Worm (Caenorhabditis elegans) whole organism, mixed stage, embryonic: ENCODE measurements around the gene sri-9.

Experiments used
- M03D4.4 ChIP-seq: sonication (generic microtip); optimal IDR thresholded peaks from 2 replicates; lab custom pipeline; 2017; ENCODE audit warnings: mild to moderate bottlenecking, missing genetic modification characterization, missing compliant biosample characterization
- bed-3 ChIP-seq: fragments of 200-800 bp; sonication (Bioruptor generic); optimal IDR thresholded peaks from 3 replicates; lab custom pipeline; 2018; ENCODE audit warnings: mild to moderate bottlenecking, missing genetic modification characterization, moderate library complexity, missing compliant biosample characterization
- blmp-1 ChIP-seq: fragments of 150-350 bp; optimal IDR thresholded peaks from 2 replicates; lab custom pipeline; 2014; ENCODE audit warnings: missing biosample characterization, missing genetic modification characterization
- ceh-39 ChIP-seq: fragments of 150-350 bp; optimal IDR thresholded peaks from 2 replicates; lab custom pipeline; 2014; ENCODE audit warnings: missing biosample characterization, missing genetic modification characterization
- ceh-43 ChIP-seq: fragments of 200-800 bp; sonication (Bioruptor generic); optimal IDR thresholded peaks from 2 replicates; lab custom pipeline; 2018; ENCODE audit warnings: mild to moderate bottlenecking, missing genetic modification characterization, moderate library complexity, missing compliant biosample characterization
- ceh-83 ChIP-seq: fragments of 200-800 bp; sonication (Bioruptor generic); optimal IDR thresholded peaks from 2 replicates; lab custom pipeline; 2018; ENCODE audit warnings: mild to moderate bottlenecking, missing genetic modification characterization, missing compliant biosample characterization
- cnd-1 ChIP-seq: fragments of 200-800 bp; sonication (Bioruptor generic); optimal IDR thresholded peaks from 2 replicates; lab custom pipeline; 2018; ENCODE audit warnings: mild to moderate bottlenecking, missing genetic modification characterization, missing compliant biosample characterization
- drap-1 ChIP-seq: fragments of 200-800 bp; sonication (Bioruptor generic); optimal IDR thresholded peaks from 3 replicates; lab custom pipeline; 2018; ENCODE audit warnings: mild to moderate bottlenecking, missing genetic modification characterization, missing compliant biosample characterization
- elt-1 ChIP-seq: sonication (generic microtip); optimal IDR thresholded peaks from 2 replicates; lab custom pipeline; 2017; ENCODE audit warnings: missing genetic modification characterization, mild to moderate bottlenecking, missing compliant biosample characterization, antibody characterized with exemption, moderate library complexity, borderline replicate concordance; ENCODE audit not compliant: insufficient read depth
- elt-3 ChIP-seq: fragments of 150-350 bp; optimal IDR thresholded peaks from 2 replicates; lab custom pipeline; 2014; ENCODE audit warnings: missing biosample characterization, missing genetic modification characterization
- flh-1 ChIP-seq: fragments of 200-800 bp; sonication (Bioruptor generic); optimal IDR thresholded peaks from 2 replicates; lab custom pipeline; 2018; ENCODE audit warnings: mild to moderate bottlenecking, missing genetic modification characterization, moderate library complexity, missing compliant biosample characterization
- ham-2 ChIP-seq: fragments of 200-800 bp; sonication (Bioruptor generic); optimal IDR thresholded peaks from 2 replicates; lab custom pipeline; 2018; ENCODE audit warnings: mild to moderate bottlenecking, missing genetic modification characterization, missing compliant biosample characterization
- hlh-1 ChIP-seq: fragments of 150-350 bp; optimal IDR thresholded peaks from 2 replicates; lab custom pipeline; 2014; ENCODE audit warnings: missing biosample characterization, missing genetic modification reagents, missing genetic modification characterization
- lin-13 ChIP-seq: fragments of 150-350 bp; optimal IDR thresholded peaks from 2 replicates; lab custom pipeline; 2014; ENCODE audit warnings: missing biosample characterization, missing genetic modification characterization
- lin-32 ChIP-seq: fragments of 200-800 bp; sonication (Bioruptor generic); optimal IDR thresholded peaks from 2 replicates; lab custom pipeline; 2018; ENCODE audit warnings: mild to moderate bottlenecking, missing genetic modification characterization, missing compliant biosample characterization
- mab-5 ChIP-seq: fragments of 150-350 bp; optimal IDR thresholded peaks from 2 replicates; lab custom pipeline; 2014; ENCODE audit warnings: missing biosample characterization, missing genetic modification characterization
- mep-1 ChIP-seq: fragments of 150-350 bp; optimal IDR thresholded peaks from 2 replicates; lab custom pipeline; 2017; ENCODE audit warnings: missing biosample characterization, missing genetic modification reagents, missing genetic modification characterization, inconsistent platforms
- mls-2 ChIP-seq: sonication (generic microtip); optimal IDR thresholded peaks from 2 replicates; lab custom pipeline; 2016; ENCODE audit warnings: mild to moderate bottlenecking, missing genetic modification characterization, moderate library complexity, missing compliant biosample characterization
- nhr-12 ChIP-seq: fragments of 150-350 bp; optimal IDR thresholded peaks from 2 replicates; lab custom pipeline; 2014; ENCODE audit warnings: missing biosample characterization, missing genetic modification characterization
- nhr-2 ChIP-seq: fragments of 150-350 bp; optimal IDR thresholded peaks from 2 replicates; lab custom pipeline; 2014; ENCODE audit warnings: missing biosample characterization, missing genetic modification characterization
- nhr-237 ChIP-seq: fragments of 150-350 bp; optimal IDR thresholded peaks from 2 replicates; lab custom pipeline; 2014; ENCODE audit warnings: missing biosample characterization, missing genetic modification characterization
- nhr-28 ChIP-seq: fragments of 150-350 bp; optimal IDR thresholded peaks from 2 replicates; lab custom pipeline; 2014; ENCODE audit warnings: missing biosample characterization, missing genetic modification characterization
- nhr-76 ChIP-seq: sonication (generic microtip); optimal IDR thresholded peaks from 2 replicates; lab custom pipeline; 2017; ENCODE audit warnings: missing biosample characterization, missing genetic modification characterization
- pha-4 ChIP-seq: fragments of 150-350 bp; optimal IDR thresholded peaks from 2 replicates; lab custom pipeline; 2018; ENCODE audit warnings: missing biosample characterization, missing genetic modification reagents, missing genetic modification characterization
- sem-2 ChIP-seq: fragments of 200-800 bp; sonication (Bioruptor generic); optimal IDR thresholded peaks from 2 replicates; lab custom pipeline; 2018; ENCODE audit warnings: mild to moderate bottlenecking, missing genetic modification characterization, missing compliant biosample characterization
- sptf-1 ChIP-seq: sonication (generic microtip); optimal IDR thresholded peaks from 2 replicates; lab custom pipeline; 2017; ENCODE audit warnings: mild to moderate bottlenecking, missing genetic modification characterization, moderate library complexity, missing compliant biosample characterization
- tbx-8 ChIP-seq: fragments of 200-800 bp; sonication (Bioruptor generic); optimal IDR thresholded peaks from 2 replicates; lab custom pipeline; 2018; ENCODE audit warnings: mild to moderate bottlenecking, missing genetic modification characterization, moderate library complexity, missing compliant biosample characterization
- unc-120 ChIP-seq: sonication (generic microtip); optimal IDR thresholded peaks from 2 replicates; lab custom pipeline; 2017; ENCODE audit warnings: missing genetic modification characterization, missing compliant biosample characterization; ENCODE audit not compliant: poor library complexity, severe bottlenecking
- unc-39 ChIP-seq: fragments of 150-350 bp; optimal IDR thresholded peaks from 2 replicates; lab custom pipeline; 2014; ENCODE audit warnings: missing biosample characterization, missing genetic modification characterization
- unc-62 ChIP-seq: fragments of 150-350 bp; optimal IDR thresholded peaks from 2 replicates; lab custom pipeline; 2014; ENCODE audit warnings: missing biosample characterization, missing genetic modification reagents, missing genetic modification characterization
- zip-8 ChIP-seq: fragments of 150-350 bp; optimal IDR thresholded peaks from 2 replicates; lab custom pipeline; 2014; ENCODE audit warnings: missing biosample characterization, missing genetic modification characterization
- ztf-11 ChIP-seq: fragments of 150-350 bp; optimal IDR thresholded peaks from 2 replicates; lab custom pipeline; 2014; ENCODE audit warnings: missing biosample characterization, missing genetic modification characterization

The sri-9 gene

DNA sequence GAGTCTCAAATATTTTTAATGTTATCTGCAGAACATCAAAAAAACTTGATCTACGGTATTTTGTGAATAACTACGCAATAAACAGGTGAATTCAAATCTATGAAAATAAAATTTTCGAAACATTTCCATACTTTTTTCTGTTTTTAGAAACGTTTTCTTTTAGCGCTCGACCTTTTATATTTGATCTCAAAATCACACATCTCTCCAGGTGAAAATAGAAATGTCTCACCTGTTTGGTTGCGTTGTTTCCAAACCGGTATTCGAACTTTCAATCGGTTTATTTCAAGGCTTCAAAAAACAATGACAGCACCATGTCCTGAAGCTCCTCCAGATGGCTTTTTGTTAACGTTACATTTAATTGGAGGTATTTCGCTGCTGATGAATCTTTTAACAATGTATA lies at the start of gene sri-9:
TSS of gene sri-9 (plus strand) at position 301 of the 400 bp plus-strand sequence.
- TF ChIP-seq unc-39 (tag; lab: Kevin White, UChicago), result no peak
- no peak for TF ChIP-seq M03D4.4 (tag; lab: Kevin White, UChicago)
- no peak for TF ChIP-seq ham-2 (GFP tag; lab: Kevin White, UChicago)
- TF ChIP-seq nhr-2 (tag; lab: Kevin White, UChicago), result no peak
- no peak for TF ChIP-seq flh-1
- no peak for TF ChIP-seq mab-5 (tag; lab: Kevin White, UChicago)
- TF ChIP-seq unc-120, result no peak
- TF ChIP-seq lin-32 (GFP tag; lab: Kevin White, UChicago), result no peak
- no peak for TF ChIP-seq blmp-1 (tag; lab: Kevin White, UChicago)
- no peak for TF ChIP-seq nhr-12
- no peak for TF ChIP-seq tbx-8 (GFP tag; lab: Kevin White, UChicago)
- TF ChIP-seq mls-2 (tag; lab: Kevin White, UChicago), result no peak
- no peak for TF ChIP-seq elt-1 (tag; lab: Kevin White, UChicago)
- no peak for TF ChIP-seq unc-62
- TF ChIP-seq nhr-237 (tag; lab: Kevin White, UChicago), result no peak
- TF ChIP-seq bed-3 (GFP tag; lab: Kevin White, UChicago), result no peak
- no peak for TF ChIP-seq sem-2

DNA sequence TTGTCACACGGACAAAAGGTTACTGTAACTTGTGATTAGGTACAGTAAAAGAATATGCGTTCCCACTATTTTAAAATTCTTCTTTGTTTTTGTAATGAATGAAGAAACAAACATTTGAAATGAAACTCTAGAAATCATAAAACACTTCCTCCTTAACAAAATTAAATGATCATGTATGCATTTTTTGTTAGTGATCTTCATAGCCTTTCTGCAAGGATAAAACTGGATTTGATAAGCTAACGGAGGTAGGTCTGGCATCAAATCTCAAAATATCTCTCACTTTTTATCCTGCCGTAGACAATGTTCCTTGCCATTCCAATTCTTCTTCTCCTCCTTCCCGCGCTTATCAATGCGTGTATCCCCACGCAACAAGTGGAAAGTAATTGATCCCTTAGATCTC lies 49.8 kb upstream of the sri-9 start, which contains the start of gene clec-238:
TSS of gene clec-238 (plus strand) at position 301 of the 400 bp plus-strand sequence.
- TF ChIP-seq unc-39 (tag; lab: Kevin White, UChicago) (no peak), sem-2 (no peak), M03D4.4 (tag; lab: Kevin White, UChicago) (no peak), zip-8 (tag; lab: Kevin White, UChicago) (no peak), lin-32 (GFP tag; lab: Kevin White, UChicago) (no peak), cnd-1 (tag; lab: Kevin White, UChicago) (no peak), ceh-83 (GFP tag; lab: Kevin White, UChicago) (no peak), ham-2 (GFP tag; lab: Kevin White, UChicago) (no peak), elt-1 (tag; lab: Kevin White, UChicago) (no peak), sptf-1 (tag; lab: Kevin White, UChicago) (no peak), flh-1 (no peak), nhr-12 (no peak), nhr-237 (tag; lab: Kevin White, UChicago) (no peak), nhr-76 (tag; lab: Kevin White, UChicago) (no peak), hlh-1 (tag; lab: Kevin White, UChicago) (no peak), pha-4 (tag; lab: Kevin White, UChicago) (no peak), mep-1 (tag; lab: Kevin White, UChicago) (no peak), blmp-1 (tag; lab: Kevin White, UChicago) (no peak), lin-13 (tag; lab: Kevin White, UChicago) (no peak)

DNA sequence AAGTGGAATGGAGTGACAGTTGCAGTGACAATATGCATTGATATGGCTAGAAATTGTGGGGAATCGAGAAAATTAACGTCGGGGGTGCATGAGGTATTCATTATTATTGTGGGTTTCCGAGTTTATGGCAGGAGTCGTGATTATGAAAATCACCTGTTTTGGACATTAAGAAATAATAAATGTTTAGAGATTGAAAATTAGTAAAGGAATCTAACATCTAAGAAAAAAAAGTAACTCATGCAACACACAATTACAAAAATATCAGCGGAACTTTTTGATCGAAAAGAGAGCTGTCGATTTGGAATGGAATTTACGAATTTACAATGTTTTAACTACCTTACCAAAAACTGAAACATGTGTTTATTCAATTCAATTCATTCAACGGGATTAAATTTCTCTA lies 46.5 kb upstream of the sri-9 start, which contains the start of gene srh-206:
TSS of gene srh-206 (minus strand) at position 101 of the 400 bp plus-strand sequence.
- TF ChIP-seq ztf-11 (tag; lab: Kevin White, UChicago) (no peak), nhr-28 (tag; lab: Kevin White, UChicago) (no peak), nhr-76 (tag; lab: Kevin White, UChicago) (no peak), unc-39 (tag; lab: Kevin White, UChicago) (no peak), sptf-1 (tag; lab: Kevin White, UChicago) (no peak), tbx-8 (GFP tag; lab: Kevin White, UChicago) (no peak), cnd-1 (tag; lab: Kevin White, UChicago) (no peak), zip-8 (tag; lab: Kevin White, UChicago) (no peak), blmp-1 (tag; lab: Kevin White, UChicago) (no peak), ceh-39 (tag; lab: Kevin White, UChicago) (no peak), ceh-43 (GFP tag; lab: Kevin White, UChicago) (no peak), unc-62 (no peak), bed-3 (GFP tag; lab: Kevin White, UChicago) (no peak), mep-1 (tag; lab: Kevin White, UChicago) (no peak), mab-5 (tag; lab: Kevin White, UChicago) (no peak), unc-120 (no peak), drap-1 (no peak), ceh-83 (GFP tag; lab: Kevin White, UChicago) (no peak), flh-1 (no peak)

DNA sequence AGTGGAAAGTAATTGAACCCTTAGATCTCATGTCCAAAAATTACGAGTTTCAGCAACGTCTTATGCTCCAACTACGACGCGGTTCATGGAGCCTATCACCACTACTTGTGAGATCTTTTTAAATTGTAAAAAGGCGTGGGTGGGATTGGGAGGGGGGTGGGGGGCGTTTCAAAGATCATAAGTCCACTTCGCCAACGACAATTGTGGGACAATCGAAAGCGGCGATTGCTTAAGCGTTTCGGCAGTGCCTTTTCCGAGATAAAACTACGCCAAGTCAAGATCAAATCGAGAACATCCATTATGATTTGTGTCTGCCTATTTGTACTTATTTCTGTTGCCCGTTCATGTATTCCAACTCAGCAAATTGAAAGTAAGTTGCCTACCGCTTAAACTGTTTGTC lies 45.0 kb upstream of the sri-9 start, which contains the start of gene clec-239:
TSS of gene clec-239 (plus strand) at position 301 of the 400 bp plus-strand sequence.
- no peak for TF ChIP-seq blmp-1 (tag; lab: Kevin White, UChicago)
- no peak for TF ChIP-seq elt-3 (tag; lab: Kevin White, UChicago)
- no peak for TF ChIP-seq ham-2 (GFP tag; lab: Kevin White, UChicago)
- TF ChIP-seq sem-2, result no peak
- TF ChIP-seq ztf-11 (tag; lab: Kevin White, UChicago), result no peak
- no peak for TF ChIP-seq mep-1 (tag; lab: Kevin White, UChicago)
- no peak for TF ChIP-seq lin-13 (tag; lab: Kevin White, UChicago)
- TF ChIP-seq unc-120, result no peak
- TF ChIP-seq zip-8 (tag; lab: Kevin White, UChicago), result no peak
- TF ChIP-seq unc-62, result no peak
- TF ChIP-seq nhr-76 (tag; lab: Kevin White, UChicago), result no peak
- no peak for TF ChIP-seq unc-39 (tag; lab: Kevin White, UChicago)
- no peak for TF ChIP-seq mls-2 (tag; lab: Kevin White, UChicago)
- TF ChIP-seq elt-1 (tag; lab: Kevin White, UChicago), result no peak
